Worm (Caenorhabditis elegans): ENCODE results near the gene pals-20.

DNA sequence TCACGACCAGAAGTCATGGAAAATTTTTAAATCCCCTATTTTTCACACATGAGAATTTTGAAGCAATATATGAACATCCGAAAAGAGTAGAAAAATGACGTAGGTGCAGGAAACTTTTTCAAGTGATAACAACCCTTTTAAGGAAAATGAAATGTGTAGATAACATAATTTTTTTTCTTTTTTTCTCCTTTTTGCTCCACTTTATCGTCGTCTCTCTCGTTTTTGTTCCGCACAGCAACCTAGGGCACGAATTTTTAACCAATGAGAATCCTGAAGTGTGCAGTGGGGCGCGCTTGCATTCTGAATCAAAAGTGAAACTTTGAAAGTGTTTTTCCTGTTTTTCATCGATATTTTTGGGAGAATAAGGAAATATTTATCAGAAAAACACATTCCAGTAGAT lies 4.6 kb upstream of the pals-20 start:
- TF ChIP-seq hmg-11 (tag; optimal IDR thresholded peaks at IDR 0.05): no peak
- no peak for TF ChIP-seq eor-1 (tag; optimal IDR thresholded peaks at IDR 0.05)
- TF ChIP-seq nhr-11 (tag; optimal IDR thresholded peaks at IDR 0.05): no peak
- peak; percentile 85 for TF ChIP-seq pqm-1 (tag; optimal IDR thresholded peaks at IDR 0.05)
- TF ChIP-seq nhr-25 (tag; optimal IDR thresholded peaks at IDR 0.05): no peak
